Fruit fly (Drosophila melanogaster) whole organism, embryonic: ENCODE measurements around the gene Dpy-30L1.

ENCODE experiments used
- Atf6 ChIP-seq: fragments of 200-800 bp; sonication (Bioruptor generic); IDR thresholded peaks from 2 replicates; pipeline ENCODE4 v1.3.6; 2022; ENCODE audit warnings: missing biosample characterization, missing genetic modification characterization
- B-H1 ChIP-seq: fragments of 200-800 bp; sonication (Bioruptor generic); IDR thresholded peaks from 3 replicates; pipeline ENCODE4 v1.3.6; 2022; ENCODE audit warnings: missing biosample characterization, missing genetic modification characterization
- CG10147 ChIP-seq: fragments of 200-800 bp; sonication (Bioruptor generic); optimal IDR thresholded peaks from 2 replicates; lab custom pipeline; 2019; ENCODE audit warnings: missing biosample characterization, mild to moderate bottlenecking, missing genetic modification characterization, moderate library complexity
- CG11723 ChIP-seq: fragments of 200-800 bp; sonication (Bioruptor generic); optimal IDR thresholded peaks from 2 replicates; lab custom pipeline; 2017; ENCODE audit warnings: missing biosample characterization, mild to moderate bottlenecking, missing genetic modification characterization
- CG12744 ChIP-seq: fragments of 200-800 bp; sonication (Bioruptor generic); optimal IDR thresholded peaks from 2 replicates; lab custom pipeline; 2016; ENCODE audit warnings: missing biosample characterization, missing genetic modification characterization
- CG13123 ChIP-seq: fragments of 200-800 bp; sonication (Bioruptor generic); optimal IDR thresholded peaks from 2 replicates; lab custom pipeline; 2016; ENCODE audit warnings: missing biosample characterization, missing genetic modification characterization
- CG13296 ChIP-seq: fragments of 200-800 bp; sonication (Bioruptor generic); optimal IDR thresholded peaks from 3 replicates; lab custom pipeline; 2018; ENCODE audit warnings: missing biosample characterization, mild to moderate bottlenecking, missing genetic modification characterization
- CG16779 ChIP-seq: fragments of 200-800 bp; sonication (Bioruptor generic); IDR thresholded peaks from 2 replicates; pipeline ENCODE4 v1.3.6; 2022; ENCODE audit warnings: missing biosample characterization, missing genetic modification characterization
- CG16815 ChIP-seq: fragments of 200-800 bp; sonication (Bioruptor generic); optimal IDR thresholded peaks from 3 replicates; lab custom pipeline; 2017; ENCODE audit warnings: missing biosample characterization, mild to moderate bottlenecking, missing genetic modification characterization
- CG17568 ChIP-seq: fragments of 200-800 bp; sonication (Bioruptor generic); optimal IDR thresholded peaks from 2 replicates; lab custom pipeline; 2018; ENCODE audit warnings: missing biosample characterization, mild to moderate bottlenecking, missing genetic modification characterization, moderate library complexity
- CG17612 ChIP-seq: fragments of 200-800 bp; sonication (Bioruptor generic); IDR thresholded peaks from 2 replicates; pipeline ENCODE4 v1.3.6; 2022; ENCODE audit warnings: missing biosample characterization, missing genetic modification characterization
- CG31441 ChIP-seq: fragments of 200-800 bp; sonication (Bioruptor generic); IDR thresholded peaks from 2 replicates; pipeline ENCODE4 v1.3.6; 2022; ENCODE audit warnings: missing biosample characterization, missing genetic modification characterization
- CG3281 ChIP-seq: fragments of 200-800 bp; sonication (Bioruptor generic); optimal IDR thresholded peaks from 3 replicates; lab custom pipeline; 2017; ENCODE audit warnings: missing biosample characterization, mild to moderate bottlenecking, missing genetic modification characterization
- CG4424 ChIP-seq: fragments of 200-800 bp; sonication (Bioruptor generic); optimal IDR thresholded peaks from 3 replicates; lab custom pipeline; 2016; ENCODE audit warnings: missing biosample characterization, missing genetic modification characterization
- CG4617 ChIP-seq: fragments of 200-800 bp; sonication (Bioruptor generic); optimal IDR thresholded peaks from 3 replicates; lab custom pipeline; 2016; ENCODE audit warnings: missing biosample characterization, missing genetic modification characterization, borderline replicate concordance
- CG7372 ChIP-seq: fragments of 200-800 bp; sonication (Bioruptor generic); IDR thresholded peaks from 2 replicates; pipeline ENCODE4 v1.3.6; 2022; ENCODE audit warnings: missing biosample characterization, missing genetic modification characterization
- CG7786 ChIP-seq: fragments of 200-800 bp; sonication (Bioruptor generic); optimal IDR thresholded peaks from 2 replicates; lab custom pipeline; 2016; ENCODE audit warnings: missing biosample characterization, missing genetic modification characterization
- CG7987 ChIP-seq: fragments of 200-800 bp; sonication (Bioruptor generic); optimal IDR thresholded peaks from 2 replicates; lab custom pipeline; 2018; ENCODE audit warnings: missing biosample characterization, mild to moderate bottlenecking, missing genetic modification characterization, moderate library complexity
- CG8281 ChIP-seq: fragments of 200-800 bp; sonication (Bioruptor generic); optimal IDR thresholded peaks from 2 replicates; lab custom pipeline; 2018; ENCODE audit warnings: missing biosample characterization, mild to moderate bottlenecking, missing genetic modification characterization, moderate library complexity
- CG8290 ChIP-seq, 3 experiments: fragments of 200-800 bp; sonication (Bioruptor generic); optimal IDR thresholded peaks; 2 replicates each; lab custom pipeline; 2016 to 2019; ENCODE audit warnings: missing biosample characterization in 3 of 3, missing genetic modification characterization in 3 of 3, mild to moderate bottlenecking in 2 of 3, moderate library complexity in 1 of 3
- CG8388 ChIP-seq: fragments of 200-800 bp; sonication (Bioruptor generic); optimal IDR thresholded peaks from 2 replicates; lab custom pipeline; 2019; ENCODE audit warnings: missing biosample characterization, mild to moderate bottlenecking, missing genetic modification characterization, moderate library complexity
- CG9727 ChIP-seq: fragments of 200-800 bp; sonication (Bioruptor generic); optimal IDR thresholded peaks from 3 replicates; lab custom pipeline; 2017; ENCODE audit warnings: missing biosample characterization, mild to moderate bottlenecking, missing genetic modification characterization
- CG9797 ChIP-seq: fragments of 200-800 bp; sonication (Bioruptor generic); optimal IDR thresholded peaks from 3 replicates; lab custom pipeline; 2018; ENCODE audit warnings: missing biosample characterization, mild to moderate bottlenecking, missing genetic modification characterization
- Elba2 ChIP-seq: fragments of 200-800 bp; sonication (Bioruptor generic); optimal IDR thresholded peaks from 3 replicates; lab custom pipeline; 2016; ENCODE audit warnings: missing biosample characterization, missing genetic modification characterization
- Fer2 ChIP-seq: fragments of 200-800 bp; sonication (Bioruptor generic); optimal IDR thresholded peaks from 2 replicates; lab custom pipeline; 2018; ENCODE audit warnings: missing biosample characterization, mild to moderate bottlenecking, missing genetic modification characterization, moderate library complexity
- HmgD ChIP-seq: fragments of 200-800 bp; sonication (Bioruptor generic); optimal IDR thresholded peaks from 3 replicates; lab custom pipeline; 2016; ENCODE audit warnings: missing biosample characterization, missing genetic modification characterization
- MBD-R2 ChIP-seq: fragments of 200-800 bp; sonication (Bioruptor generic); IDR thresholded peaks from 2 replicates; pipeline ENCODE4 v1.3.6; 2022; ENCODE audit warnings: missing biosample characterization, missing genetic modification characterization
- Mes4 ChIP-seq: fragments of 200-800 bp; sonication (Bioruptor generic); optimal IDR thresholded peaks from 2 replicates; lab custom pipeline; 2016; ENCODE audit warnings: missing biosample characterization, missing genetic modification characterization
- Poxn ChIP-seq: fragments of 200-800 bp; sonication (Bioruptor generic); IDR thresholded peaks from 2 replicates; pipeline ENCODE4 v1.3.6; 2022; ENCODE audit warnings: missing biosample characterization, missing genetic modification characterization
- Scr ChIP-seq: fragments of 200-800 bp; sonication (Bioruptor generic); IDR thresholded peaks from 2 replicates; pipeline ENCODE4 v1.3.6; 2022; ENCODE audit warnings: missing biosample characterization, missing genetic modification characterization; ENCODE audit not compliant: partially characterized antibody
- Spps ChIP-seq: fragments of 200-800 bp; sonication (Bioruptor generic); optimal IDR thresholded peaks from 2 replicates; lab custom pipeline; 2018; ENCODE audit warnings: missing biosample characterization, mild to moderate bottlenecking, missing genetic modification characterization
- Sry-β ChIP-seq: fragments of 200-800 bp; sonication (Bioruptor generic); optimal IDR thresholded peaks from 2 replicates; lab custom pipeline; 2018; ENCODE audit warnings: missing biosample characterization, mild to moderate bottlenecking, missing genetic modification characterization, moderate library complexity
- Ssrp ChIP-seq: fragments of 200-800 bp; sonication (Bioruptor generic); optimal IDR thresholded peaks from 2 replicates; lab custom pipeline; 2018; ENCODE audit warnings: missing biosample characterization, mild to moderate bottlenecking, missing genetic modification characterization, moderate library complexity
- Usf ChIP-seq: fragments of 200-800 bp; sonication (Bioruptor generic); optimal IDR thresholded peaks from 2 replicates; lab custom pipeline; 2017; ENCODE audit warnings: missing genotype, missing biosample characterization, missing genetic modification characterization
- al ChIP-seq: fragments of 200-800 bp; sonication (Bioruptor generic); IDR thresholded peaks from 2 replicates; pipeline ENCODE4 v1.3.6; 2022; ENCODE audit warnings: missing biosample characterization, missing genetic modification characterization
- cato ChIP-seq: fragments of 200-800 bp; sonication (Bioruptor generic); optimal IDR thresholded peaks from 2 replicates; lab custom pipeline; 2016; ENCODE audit warnings: missing biosample characterization, missing genetic modification characterization, borderline replicate concordance
- dysf ChIP-seq: fragments of 200-800 bp; sonication (Bioruptor generic); IDR thresholded peaks from 3 replicates; pipeline ENCODE4 v1.3.6; 2022; ENCODE audit warnings: missing biosample characterization, missing genetic modification characterization
- ftz-f1 ChIP-seq: fragments of 200-800 bp; sonication (Bioruptor generic); optimal IDR thresholded peaks from 2 replicates; lab custom pipeline; 2016; ENCODE audit warnings: missing biosample characterization, missing genetic modification characterization
- gce ChIP-seq: fragments of 200-800 bp; sonication (Bioruptor generic); IDR thresholded peaks from 3 replicates; pipeline ENCODE4 v1.3.6; 2022; ENCODE audit warnings: missing biosample characterization, missing genetic modification characterization
- gro ChIP-seq: fragments of 200-800 bp; sonication (Bioruptor generic); optimal IDR thresholded peaks from 2 replicates; lab custom pipeline; 2016; ENCODE audit warnings: missing biosample characterization, missing genetic modification characterization
- gt ChIP-seq: fragments of 200-800 bp; sonication (Bioruptor generic); IDR thresholded peaks from 2 replicates; pipeline ENCODE4 v1.3.6; 2022; ENCODE audit warnings: missing biosample characterization, missing genetic modification characterization
- hbn ChIP-seq: fragments of 200-800 bp; sonication (Bioruptor generic); IDR thresholded peaks from 2 replicates; pipeline ENCODE4 v1.3.6; 2022; ENCODE audit warnings: missing biosample characterization, missing genetic modification characterization; ENCODE audit not compliant: partially characterized antibody
- lilli ChIP-seq: fragments of 200-800 bp; sonication (Bioruptor generic); optimal IDR thresholded peaks from 3 replicates; lab custom pipeline; 2016; ENCODE audit warnings: missing biosample characterization, missing genetic modification characterization
- pita ChIP-seq: fragments of 200-800 bp; sonication (Bioruptor generic); optimal IDR thresholded peaks from 2 replicates; lab custom pipeline; 2017; ENCODE audit warnings: missing biosample characterization, mild to moderate bottlenecking, missing genetic modification characterization
- sens ChIP-seq: fragments of 200-800 bp; sonication (Bioruptor generic); peaks from one replicate; lab custom pipeline; 2016; ENCODE audit warnings: missing biosample characterization, missing genetic modification characterization
- seq ChIP-seq: fragments of 200-800 bp; sonication (Bioruptor generic); IDR thresholded peaks from 2 replicates; pipeline ENCODE4 v1.3.6; 2022; ENCODE audit warnings: missing biosample characterization, missing genetic modification characterization
- sima ChIP-seq: fragments of 200-800 bp; sonication (Bioruptor generic); optimal IDR thresholded peaks from 2 replicates; lab custom pipeline; 2016; ENCODE audit warnings: missing biosample characterization, missing genetic modification characterization
- tin ChIP-seq: fragments of 200-800 bp; sonication (Bioruptor generic); optimal IDR thresholded peaks from 3 replicates; lab custom pipeline; 2016; ENCODE audit warnings: missing biosample characterization, missing genetic modification characterization
- twi ChIP-seq: fragments of 200-800 bp; optimal IDR thresholded peaks from 2 replicates; lab custom pipeline; 2019; ENCODE audit warnings: missing biosample characterization, mild to moderate bottlenecking, missing genetic modification characterization, moderate library complexity
- wdn ChIP-seq: fragments of 200-800 bp; sonication (Bioruptor generic); IDR thresholded peaks from 2 replicates; pipeline ENCODE4 v1.3.6; 2022; ENCODE audit warnings: missing biosample characterization, missing genetic modification characterization
- wek ChIP-seq: fragments of 200-800 bp; sonication (Bioruptor generic); optimal IDR thresholded peaks from 3 replicates; lab custom pipeline; 2018; ENCODE audit warnings: missing biosample characterization, mild to moderate bottlenecking, missing genetic modification characterization, moderate library complexity

Gene Dpy-30L1

DNA sequence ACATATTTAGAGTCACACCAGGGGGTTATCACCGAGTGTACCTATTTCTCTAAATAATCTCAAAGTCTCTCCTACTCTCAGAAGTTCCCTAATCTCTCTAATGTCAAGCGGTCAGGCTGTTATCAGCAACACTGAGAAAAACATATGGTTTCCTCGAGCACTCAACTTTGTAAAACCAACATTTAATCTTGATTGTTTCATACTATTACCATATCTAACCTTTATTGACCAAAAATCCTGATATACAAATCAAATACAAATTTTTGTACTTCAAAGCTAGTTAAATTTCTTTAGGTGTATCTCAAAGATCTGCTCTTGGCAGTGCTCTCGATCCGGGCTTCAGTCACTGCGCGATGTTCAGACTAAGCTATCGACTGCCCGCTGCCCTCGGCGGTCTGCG lies 29.2 kb upstream of the Dpy-30L1 start, which contains the start of gene CG6415 (continued):
- TF ChIP-seq Ssrp (tag; lab: Kevin White, UChicago) = peak; percentile 70
- peak; percentile 76 for TF ChIP-seq CG3281
- TF ChIP-seq lilli = peak; percentile 77
- peak; percentile 53 for TF ChIP-seq B-H1 (GFP tag; lab: Robert Waterston, UW)
- peak; percentile 40 for TF ChIP-seq CG11723 (GFP tag; lab: Kevin White, UChicago)
- TF ChIP-seq CG13123 (GFP tag; lab: Kevin White, UChicago) = peak; percentile 8
- TF ChIP-seq CG4424 = peak; percentile 78
- TF ChIP-seq wek (GFP tag; lab: Kevin White, UChicago) = peak; percentile 9
- no peak for TF ChIP-seq Sry-β
- TF ChIP-seq sens (GFP tag; lab: Kevin White, UChicago) = peak; percentile 94
- TF ChIP-seq CG9797 = no peak
- peak; percentile 4 for TF ChIP-seq cato (GFP tag; lab: Kevin White, UChicago)
- no peak for TF ChIP-seq Elba2 (GFP tag; lab: Kevin White, UChicago)
- TF ChIP-seq sima = peak; percentile 11
- TF ChIP-seq CG17568 (GFP tag; lab: Kevin White, UChicago) = peak; percentile 61
- no peak for TF ChIP-seq CG8290 (GFP tag; optimal IDR thresholded peaks at IDR 0.05; lab: Kevin White, UChicago)
- TF ChIP-seq CG8290 (tag; optimal IDR thresholded peaks at IDR 0.05; lab: Kevin White, UChicago) = peak in 1 of 2 experiments; percentile 80
- TF ChIP-seq pita (GFP tag; lab: Kevin White, UChicago) = no peak
- TF ChIP-seq Usf (GFP tag; lab: Kevin White, UChicago) = peak; percentile 27
- peak; percentile 32 for TF ChIP-seq Spps (tag; lab: Kevin White, UChicago)
- peak; percentile 31 for TF ChIP-seq CG16815 (GFP tag; lab: Kevin White, UChicago)
- TF ChIP-seq CG10147 = peak; percentile 53
- no peak for TF ChIP-seq Scr (GFP tag; lab: Robert Waterston, UW)
- peak; percentile 71 for TF ChIP-seq CG7786 (GFP tag; lab: Kevin White, UChicago)
- peak; percentile 70 for TF ChIP-seq tin (GFP tag; lab: Kevin White, UChicago)
- peak; percentile 60 for TF ChIP-seq CG17612 (GFP tag; lab: Robert Waterston, UW)
- TF ChIP-seq CG9727 (GFP tag; lab: Kevin White, UChicago) = peak; percentile 78
- 0 out of 2 replicates have a peak, but pooled peaks have one; percentile 39 for TF ChIP-seq CG16779 (GFP tag; lab: Robert Waterston, UW)
- peak; percentile 72 for TF ChIP-seq CG8388 (GFP tag; lab: Kevin White, UChicago)
- TF ChIP-seq dysf (GFP tag; lab: Robert Waterston, UW) = peak; percentile 80
- TF ChIP-seq CG31441 = peak; percentile 76
- no peak for TF ChIP-seq MBD-R2 (GFP tag; lab: Robert Waterston, UW)
- TF ChIP-seq seq (GFP tag; lab: Robert Waterston, UW) = peak; percentile 73
- peak; percentile 57 for TF ChIP-seq Fer2 (tag; lab: Kevin White, UChicago)
- peak; percentile 50 for TF ChIP-seq CG13296 (GFP tag; lab: Kevin White, UChicago)
- peak; percentile 58 for TF ChIP-seq CG8281 (tag; lab: Kevin White, UChicago)
- TF ChIP-seq gro (GFP tag; lab: Kevin White, UChicago) = peak; percentile 47
- TF ChIP-seq Mes4 (GFP tag; lab: Kevin White, UChicago) = peak; percentile 54
- TF ChIP-seq ftz-f1 (GFP tag; lab: Kevin White, UChicago) = no peak
- peak; percentile 12 for TF ChIP-seq CG12744 (GFP tag; lab: Kevin White, UChicago)
- TF ChIP-seq HmgD = no peak
- TF ChIP-seq Poxn (GFP tag; lab: Robert Waterston, UW) = no peak
- no peak for TF ChIP-seq hbn (GFP tag; lab: Robert Waterston, UW)
- TF ChIP-seq wdn (GFP tag; lab: Robert Waterston, UW) = peak; percentile 36; the same call in 1 of the 2 replicates
- peak; percentile 32; the same call in 1 of the 2 replicates for TF ChIP-seq al (GFP tag; lab: Robert Waterston, UW)
- TF ChIP-seq gce = peak; percentile 56; the same call in 1 of the 3 replicates
- no peak for TF ChIP-seq CG7987 (GFP tag; lab: Kevin White, UChicago)
- TF ChIP-seq Atf6 (GFP tag; lab: Robert Waterston, UW) = peak; percentile 77
- TF ChIP-seq twi (tag; lab: Kevin White, UChicago) = no peak
- TF ChIP-seq CG7372 (GFP tag; lab: Robert Waterston, UW) = peak; percentile 62
- TF ChIP-seq CG4617 (GFP tag; lab: Kevin White, UChicago) = no peak
- TF ChIP-seq gt (GFP tag; lab: Robert Waterston, UW) = no peak
